Fruit fly (Drosophila melanogaster) whole organism, embryonic: ENCODE data around the gene Peritrophin-15a.
A peak's percentile ranks its signal among the peaks of the same experiment; 100 is the strongest.

Source experiments
- ATbp ChIP-seq: fragments of 200-800 bp; sonication (Bioruptor generic); optimal IDR thresholded peaks from 2 replicates; lab custom pipeline; 2017; ENCODE audit warnings: missing biosample characterization, mild to moderate bottlenecking, missing genetic modification characterization, missing genetic modification reagents
- Blimp-1 ChIP-seq: fragments of 200-800 bp; sonication (Bioruptor generic); optimal IDR thresholded peaks from 3 replicates; lab custom pipeline; 2018; ENCODE audit warnings: missing biosample characterization, missing genetic modification characterization, mild to moderate bottlenecking, moderate library complexity, missing genetic modification reagents
- CG10565 ChIP-seq: fragments of 200-800 bp; sonication (Bioruptor generic); optimal IDR thresholded peaks from 3 replicates; lab custom pipeline; 2016; ENCODE audit warnings: missing biosample characterization, mild to moderate bottlenecking, missing genetic modification characterization
- CG12071 ChIP-seq: fragments of 200-800 bp; sonication (Bioruptor generic); optimal IDR thresholded peaks from 3 replicates; lab custom pipeline; 2018; ENCODE audit warnings: missing biosample characterization, mild to moderate bottlenecking, missing genetic modification characterization
- CG12659 ChIP-seq: fragments of 200-800 bp; sonication (Bioruptor generic); optimal IDR thresholded peaks from 3 replicates; lab custom pipeline; 2017; ENCODE audit warnings: mild to moderate bottlenecking, missing biosample characterization, missing genetic modification reagents, missing genetic modification characterization
- CG12769 ChIP-seq: fragments of 200-800 bp; sonication (Bioruptor generic); optimal IDR thresholded peaks from 2 replicates; lab custom pipeline; 2019; ENCODE audit warnings: missing biosample characterization, mild to moderate bottlenecking, missing genetic modification characterization, moderate library complexity
- CG15073 ChIP-seq: fragments of 200-800 bp; sonication (Bioruptor generic); optimal IDR thresholded peaks from 2 replicates; lab custom pipeline; 2016; ENCODE audit warnings: missing biosample characterization, missing genetic modification characterization
- CG18262 ChIP-seq: fragments of 200-800 bp; optimal IDR thresholded peaks from 3 replicates; lab custom pipeline; 2019; ENCODE audit warnings: missing biosample characterization, mild to moderate bottlenecking, missing genetic modification characterization, moderate library complexity
- CG2199 ChIP-seq: fragments of 200-800 bp; sonication (Bioruptor generic); IDR thresholded peaks from 3 replicates; pipeline ENCODE4 v1.3.6; 2022; ENCODE audit warnings: missing biosample characterization, missing genetic modification characterization
- CG2889 ChIP-seq: fragments of 200-800 bp; sonication (Bioruptor generic); IDR thresholded peaks from 3 replicates; pipeline ENCODE4 v1.3.6; 2022; ENCODE audit warnings: missing biosample characterization, missing genetic modification characterization
- CG3163 ChIP-seq: fragments of 200-800 bp; sonication (Bioruptor generic); optimal IDR thresholded peaks from 3 replicates; lab custom pipeline; 2016; ENCODE audit warnings: missing biosample characterization, missing genetic modification characterization
- CG34224 ChIP-seq: fragments of 200-800 bp; sonication (Bioruptor generic); IDR thresholded peaks from 3 replicates; pipeline ENCODE4 v1.3.6; 2022; ENCODE audit warnings: missing biosample characterization, missing genetic modification characterization; ENCODE audit not compliant: partially characterized antibody
- CG34422 ChIP-seq: fragments of 200-800 bp; sonication (Bioruptor generic); IDR thresholded peaks from 3 replicates; pipeline ENCODE4 v1.3.6; 2022; ENCODE audit warnings: missing biosample characterization, missing genetic modification characterization
- CG4730 ChIP-seq: fragments of 200-800 bp; sonication (Bioruptor generic); IDR thresholded peaks from 2 replicates; pipeline ENCODE4 v1.3.6; 2022; ENCODE audit warnings: missing biosample characterization, missing genetic modification characterization
- CG5953 ChIP-seq: fragments of 200-800 bp; sonication (Bioruptor generic); IDR thresholded peaks from 2 replicates; pipeline ENCODE4 v1.3.6; 2022; ENCODE audit warnings: missing biosample characterization, missing genetic modification characterization
- CG6765 ChIP-seq: fragments of 200-800 bp; sonication (Bioruptor generic); optimal IDR thresholded peaks from 3 replicates; lab custom pipeline; 2017; ENCODE audit warnings: missing biosample characterization, mild to moderate bottlenecking, missing genetic modification characterization
- CG7271 ChIP-seq: fragments of 200-800 bp; sonication (Bioruptor generic); optimal IDR thresholded peaks from 2 replicates; lab custom pipeline; 2018; ENCODE audit warnings: missing biosample characterization, mild to moderate bottlenecking, missing genetic modification characterization, moderate library complexity
- CG9215 ChIP-seq: fragments of 200-800 bp; sonication (Bioruptor generic); IDR thresholded peaks from 2 replicates; pipeline ENCODE4 v1.3.6; 2022; ENCODE audit warnings: missing biosample characterization, missing genetic modification characterization
- CG9817 ChIP-seq: fragments of 200-800 bp; sonication (Bioruptor generic); optimal IDR thresholded peaks from 2 replicates; lab custom pipeline; 2018; ENCODE audit warnings: missing biosample characterization, mild to moderate bottlenecking, missing genetic modification characterization, moderate library complexity
- CG9876 ChIP-seq: fragments of 200-800 bp; sonication (Bioruptor generic); optimal IDR thresholded peaks from 2 replicates; lab custom pipeline; 2016; ENCODE audit warnings: missing biosample characterization, missing genetic modification characterization
- CHES-1-like ChIP-seq: fragments of 200-800 bp; sonication (Bioruptor generic); optimal IDR thresholded peaks from 2 replicates; lab custom pipeline; 2016; ENCODE audit warnings: missing biosample characterization, missing genetic modification characterization
- D19A ChIP-seq: fragments of 200-800 bp; optimal IDR thresholded peaks from 3 replicates; lab custom pipeline; 2019; ENCODE audit warnings: missing biosample characterization, mild to moderate bottlenecking, missing genetic modification characterization, moderate library complexity
- Dip2 ChIP-seq: fragments of 200-800 bp; sonication (Bioruptor generic); IDR thresholded peaks from 2 replicates; pipeline ENCODE4 v1.3.6; 2022; ENCODE audit warnings: missing biosample characterization, missing genetic modification characterization
- Dp ChIP-seq: fragments of 200-800 bp; sonication (Bioruptor generic); optimal IDR thresholded peaks from 2 replicates; lab custom pipeline; 2018; ENCODE audit warnings: missing biosample characterization, mild to moderate bottlenecking, missing genetic modification characterization, moderate library complexity
- Dref ChIP-seq: fragments of 200-800 bp; sonication (Bioruptor generic); IDR thresholded peaks from 2 replicates; pipeline ENCODE4 v1.3.6; 2022; ENCODE audit warnings: missing biosample characterization, missing genetic modification characterization
- E2f1 ChIP-seq: fragments of 200-800 bp; sonication (Bioruptor generic); IDR thresholded peaks from 2 replicates; pipeline ENCODE4 v1.3.6; 2022; ENCODE audit warnings: missing biosample characterization, missing genetic modification characterization
- H15 ChIP-seq: fragments of 200-800 bp; sonication (Bioruptor generic); IDR thresholded peaks from 3 replicates; pipeline ENCODE4 v1.3.6; 2022; ENCODE audit warnings: missing biosample characterization, missing genetic modification characterization
- Lpt ChIP-seq: fragments of >200 bp; optimal IDR thresholded peaks from 2 replicates; lab custom pipeline; 2018; ENCODE audit warnings: missing biosample characterization, missing genetic modification characterization
- Med ChIP-seq: fragments of 200-800 bp; sonication (Bioruptor generic); peaks from one replicate; lab custom pipeline; 2016; ENCODE audit warnings: missing biosample characterization, missing genetic modification characterization, mild to moderate bottlenecking, inconsistent platforms, moderate library complexity
- Mes4 ChIP-seq: fragments of 200-800 bp; sonication (Bioruptor generic); optimal IDR thresholded peaks from 2 replicates; lab custom pipeline; 2016; ENCODE audit warnings: missing biosample characterization, missing genetic modification characterization
- NC2α ChIP-seq: fragments of 200-800 bp; sonication (Bioruptor generic); optimal IDR thresholded peaks from 2 replicates; lab custom pipeline; 2016; ENCODE audit warnings: missing biosample characterization, missing genetic modification characterization
- Oaz ChIP-seq: fragments of 200-800 bp; sonication (Bioruptor generic); IDR thresholded peaks from 2 replicates; pipeline ENCODE4 v1.3.6; 2022; ENCODE audit warnings: missing biosample characterization, missing genetic modification characterization
- Spps ChIP-seq: fragments of 200-800 bp; sonication (Bioruptor generic); optimal IDR thresholded peaks from 2 replicates; lab custom pipeline; 2018; ENCODE audit warnings: missing biosample characterization, mild to moderate bottlenecking, missing genetic modification characterization
- TFAM ChIP-seq: fragments of 200-800 bp; sonication (Bioruptor generic); optimal IDR thresholded peaks from 2 replicates; lab custom pipeline; 2017; ENCODE audit warnings: missing biosample characterization, missing genetic modification characterization, inconsistent platforms
- ase ChIP-seq: fragments of 200-800 bp; sonication (Bioruptor generic); IDR thresholded peaks from 3 replicates; pipeline ENCODE4 v1.3.6; 2022; ENCODE audit warnings: missing biosample characterization, missing genetic modification characterization
- ash1 ChIP-seq: fragments of 200-800 bp; sonication (Bioruptor generic); optimal IDR thresholded peaks from 2 replicates; lab custom pipeline; 2018; ENCODE audit warnings: missing biosample characterization, mild to moderate bottlenecking, missing genetic modification characterization
- fu2 ChIP-seq: fragments of 200-800 bp; sonication (Bioruptor generic); optimal IDR thresholded peaks from 2 replicates; lab custom pipeline; 2016; ENCODE audit warnings: missing biosample characterization, missing genetic modification characterization
- gce ChIP-seq: fragments of 200-800 bp; sonication (Bioruptor generic); IDR thresholded peaks from 3 replicates; pipeline ENCODE4 v1.3.6; 2022; ENCODE audit warnings: missing biosample characterization, missing genetic modification characterization
- inv ChIP-seq: fragments of 200-800 bp; sonication (Bioruptor generic); IDR thresholded peaks from 2 replicates; pipeline ENCODE4 v1.3.6; 2022; ENCODE audit warnings: missing biosample characterization, missing genetic modification characterization; ENCODE audit not compliant: partially characterized antibody
- klu ChIP-seq: fragments of 200-800 bp; sonication (Bioruptor generic); IDR thresholded peaks from 2 replicates; pipeline ENCODE4 v1.3.6; 2022; ENCODE audit warnings: missing biosample characterization, missing genetic modification characterization
- kni ChIP-seq: fragments of 200-800 bp; sonication (Bioruptor generic); optimal IDR thresholded peaks from 3 replicates; lab custom pipeline; 2017; ENCODE audit warnings: mild to moderate bottlenecking, missing biosample characterization, missing genetic modification reagents, missing genetic modification characterization
- luna ChIP-seq: fragments of 200-800 bp; sonication (Bioruptor generic); optimal IDR thresholded peaks from 2 replicates; lab custom pipeline; 2016; ENCODE audit warnings: missing biosample characterization, missing genetic modification characterization
- mam ChIP-seq: fragments of 200-800 bp; sonication (Bioruptor generic); optimal IDR thresholded peaks from 3 replicates; lab custom pipeline; 2016; ENCODE audit warnings: missing biosample characterization, missing genetic modification characterization
- mirr ChIP-seq: fragments of 200-800 bp; sonication (Bioruptor generic); optimal IDR thresholded peaks from 3 replicates; lab custom pipeline; 2018; ENCODE audit warnings: missing biosample characterization, mild to moderate bottlenecking, missing genetic modification characterization
- oc ChIP-seq: fragments of 200-800 bp; sonication (Bioruptor generic); optimal IDR thresholded peaks from 2 replicates; lab custom pipeline; 2018; ENCODE audit warnings: missing biosample characterization, mild to moderate bottlenecking, missing genetic modification characterization, moderate library complexity
- pzg ChIP-seq: fragments of 200-800 bp; sonication (Bioruptor generic); optimal IDR thresholded peaks from 3 replicates; lab custom pipeline; 2018; ENCODE audit warnings: missing biosample characterization, mild to moderate bottlenecking, missing genetic modification characterization, moderate library complexity
- ttk ChIP-seq: fragments of 200-800 bp; sonication (Bioruptor generic); IDR thresholded peaks from 2 replicates; pipeline ENCODE4 v2.1.2; 2022; ENCODE audit warnings: missing biosample characterization, missing genetic modification characterization
- twi ChIP-seq: fragments of 200-800 bp; optimal IDR thresholded peaks from 2 replicates; lab custom pipeline; 2019; ENCODE audit warnings: missing biosample characterization, mild to moderate bottlenecking, missing genetic modification characterization, moderate library complexity
- usp ChIP-seq: fragments of >200 bp; optimal IDR thresholded peaks from 2 replicates; lab custom pipeline; 2017; ENCODE audit warnings: missing biosample characterization, missing genetic modification characterization
- wdn ChIP-seq: fragments of 200-800 bp; sonication (Bioruptor generic); IDR thresholded peaks from 2 replicates; pipeline ENCODE4 v1.3.6; 2022; ENCODE audit warnings: missing biosample characterization, missing genetic modification characterization

Peritrophin-15a gene

dm6 chr2L:8403286-8404270 lies 7.7 kb upstream of the Peritrophin-15a start, which contains the start of gene emb (continued):
- TF ChIP-seq Dip2 (GFP tag; lab: Robert Waterston, UW): no peak
- peak; percentile 79; the same call in 1 of the 3 replicates for TF ChIP-seq CG34422 (GFP tag; lab: Robert Waterston, UW)
- no peak for TF ChIP-seq CG7271
- TF ChIP-seq CHES-1-like (GFP tag; lab: Kevin White, UChicago): peak; percentile 71
- TF ChIP-seq wdn (GFP tag; lab: Robert Waterston, UW): no peak
- no peak for TF ChIP-seq kni (GFP tag; lab: Kevin White, UChicago)
- TF ChIP-seq mam (GFP tag; lab: Kevin White, UChicago): peak; percentile 62
- peak; percentile 24 for TF ChIP-seq CG3163 (GFP tag; lab: Kevin White, UChicago)
- peak; percentile 17; the same call in 1 of the 2 replicates for TF ChIP-seq CG9215 (GFP tag; lab: Robert Waterston, UW)
- TF ChIP-seq usp (GFP tag; lab: Kevin White, UChicago): no peak
- peak; percentile 64 for TF ChIP-seq fu2 (GFP tag; lab: Kevin White, UChicago)
- TF ChIP-seq NC2α: no peak
- TF ChIP-seq Lpt (GFP tag; lab: Kevin White, UChicago): no peak
- TF ChIP-seq Med: peak; percentile 93
- TF ChIP-seq CG15073 (GFP tag; lab: Kevin White, UChicago): no peak
- TF ChIP-seq Mes4 (GFP tag; lab: Kevin White, UChicago): peak; percentile 40
- TF ChIP-seq ttk (GFP tag; lab: Robert Waterston, UW): no peak
- peak; percentile 19 for TF ChIP-seq D19A (tag; lab: Kevin White, UChicago)
- TF ChIP-seq E2f1 (GFP tag; lab: Robert Waterston, UW): no peak
- no peak for TF ChIP-seq CG12071 (GFP tag; lab: Kevin White, UChicago)
- peak; percentile 99 for TF ChIP-seq Dref
- peak; percentile 65 for TF ChIP-seq Dp (GFP tag; lab: Kevin White, UChicago)
- TF ChIP-seq CG9876 (GFP tag; lab: Kevin White, UChicago): peak; percentile 25
- no peak for TF ChIP-seq oc
- TF ChIP-seq TFAM (GFP tag; lab: Kevin White, UChicago): no peak
- no peak for TF ChIP-seq H15 (GFP tag; lab: Robert Waterston, UW)
- peak; percentile 90 for TF ChIP-seq inv
- TF ChIP-seq CG12769 (tag; lab: Kevin White, UChicago): no peak
- TF ChIP-seq gce (GFP tag; lab: Robert Waterston, UW): no peak
- TF ChIP-seq CG18262: peak; percentile 42
- peak; percentile 97 for TF ChIP-seq pzg (GFP tag; lab: Kevin White, UChicago)
- no peak for TF ChIP-seq CG10565
- TF ChIP-seq ase (GFP tag; lab: Robert Waterston, UW): no peak
- no peak for TF ChIP-seq CG5953 (GFP tag; lab: Robert Waterston, UW)
- TF ChIP-seq CG2889 (GFP tag; lab: Robert Waterston, UW): no peak
- TF ChIP-seq Spps (tag; lab: Kevin White, UChicago): no peak
- no peak for TF ChIP-seq Oaz (GFP tag; lab: Robert Waterston, UW)
- TF ChIP-seq luna (GFP tag; lab: Kevin White, UChicago): no peak
- no peak for TF ChIP-seq ash1 (GFP tag; lab: Kevin White, UChicago)
- no peak for TF ChIP-seq Blimp-1 (GFP tag; lab: Kevin White, UChicago)
- TF ChIP-seq CG6765: no peak
- TF ChIP-seq CG4730: no peak
- no peak for TF ChIP-seq CG2199
- peak; percentile 93 for TF ChIP-seq CG12659
- no peak for TF ChIP-seq mirr (GFP tag; lab: Kevin White, UChicago)
- peak; percentile 95 for TF ChIP-seq CG34224 (GFP tag; lab: Robert Waterston, UW)
- peak; percentile 29 for TF ChIP-seq CG9817 (tag; lab: Kevin White, UChicago)
- no peak for TF ChIP-seq ATbp
- TF ChIP-seq klu (GFP tag; lab: Robert Waterston, UW): no peak
- peak; percentile 40 for TF ChIP-seq twi
